Fruit fly (Drosophila melanogaster): Measurements from ENCODE around the gene JhI-21.
A peak's percentile ranks its signal among the peaks of the same experiment; 100 is the strongest.

The JhI-21 gene

dm6 chr2L:12103231-12104210 lies 47.7 kb upstream of the JhI-21 start, which contains the start of the genes Patsas and ThrRS (continued):
- TF ChIP-seq CG13296 (GFP tag; optimal IDR thresholded peaks at IDR 0.05) (peak; percentile 78), Abd-B (GFP tag; optimal IDR thresholded peaks at IDR 0.05) (peak; percentile 96), CG1233 (GFP tag; optimal IDR thresholded peaks at IDR 0.05) (peak; percentile 82), Doc3 (GFP tag; IDR thresholded peaks at IDR 0.05; ENCODE audit: partially characterized antibody) (no peak; the same call in 2 of the 3 replicates), B-H1 (GFP tag; IDR thresholded peaks at IDR 0.05) (peak; percentile 71), CG11696 (GFP tag; IDR thresholded peaks at IDR 0.05) (peak; percentile 58), Awh (GFP tag; IDR thresholded peaks at IDR 0.05) (peak; percentile 80), pfk (GFP tag; optimal IDR thresholded peaks at IDR 0.05) (no peak), CkIIα-i1 (GFP tag; IDR thresholded peaks at IDR 0.05) (no peak), Nf-YC (tag; optimal IDR thresholded peaks at IDR 0.05) (peak; percentile 79), CG5953 (GFP tag; IDR thresholded peaks at IDR 0.05) (peak; percentile 65), Ptx1 (GFP tag; IDR thresholded peaks at IDR 0.05) (peak; percentile 90), CG17186 (GFP tag; optimal IDR thresholded peaks at IDR 0.05) (no peak), dmrt11E (tag; optimal IDR thresholded peaks at IDR 0.05) (peak; percentile 85), Rfx (GFP tag; IDR thresholded peaks at IDR 0.05) (peak; percentile 87), jing (GFP tag; optimal IDR thresholded peaks at IDR 0.05) (no peak), unc-4 (GFP tag; IDR thresholded peaks at IDR 0.05; ENCODE audit: partially characterized antibody) (no peak), zf30C (GFP tag; optimal IDR thresholded peaks at IDR 0.05) (no peak), CG12236 (GFP tag; optimal IDR thresholded peaks at IDR 0.05) (no peak), CG13424 (tag; optimal IDR thresholded peaks at IDR 0.05) (peak; percentile 91), ato (GFP tag; IDR thresholded peaks at IDR 0.05; ENCODE audit: partially characterized antibody) (no peak), tgo (GFP tag; IDR thresholded peaks at IDR 0.05) (peak; percentile 88), tin (GFP tag; optimal IDR thresholded peaks at IDR 0.05) (peak; percentile 86), CG6854 (GFP tag; optimal IDR thresholded peaks at IDR 0.05) (peak; percentile 51), unpg (GFP tag; optimal IDR thresholded peaks at IDR 0.05) (peak; percentile 91), CG31441 (GFP tag; IDR thresholded peaks at IDR 0.05) (peak; percentile 90), CG7745 (tag; optimal IDR thresholded peaks at IDR 0.05) (peak; percentile 99), sens-2 (GFP tag; IDR thresholded peaks at IDR 0.05) (peak; percentile 23; the same call in 1 of the 2 replicates), slbo (GFP tag; IDR thresholded peaks at IDR 0.05) (peak; percentile 91), CG9932 (GFP tag; IDR thresholded peaks at IDR 0.05) (peak; percentile 89), CG14710 (tag; optimal IDR thresholded peaks at IDR 0.05) (peak; percentile 92), CG17829 (tag; optimal IDR thresholded peaks at IDR 0.05) (peak; percentile 84), Rx (GFP tag; IDR thresholded peaks at IDR 0.05) (peak; percentile 67), grau (tag; optimal IDR thresholded peaks at IDR 0.05) (peak; percentile 87), H15 (GFP tag; IDR thresholded peaks at IDR 0.05) (peak; percentile 76; the same call in 2 of the 3 replicates), Ssrp (tag; optimal IDR thresholded peaks at IDR 0.05) (peak; percentile 88), Sry-δ (GFP tag; optimal IDR thresholded peaks at IDR 0.05) (peak; percentile 41), chif (GFP tag; optimal IDR thresholded peaks at IDR 0.05) (peak; percentile 45 to 77), CG10147 (GFP tag; optimal IDR thresholded peaks at IDR 0.05) (peak; percentile 90), CG42726 (GFP tag; IDR thresholded peaks at IDR 0.05; ENCODE audit: partially characterized antibody) (no peak), emc (GFP tag; optimal IDR thresholded peaks at IDR 0.05) (peak; percentile 61), Dad (GFP tag; optimal IDR thresholded peaks at IDR 0.05) (peak; percentile 71), CG10979 (tag; optimal IDR thresholded peaks at IDR 0.05) (peak; percentile 80), zfh2 (GFP tag; optimal IDR thresholded peaks at IDR 0.05) (peak; percentile 62), CG12942 (GFP tag; optimal IDR thresholded peaks at IDR 0.05) (peak; percentile 86), CG8765 (GFP tag; IDR thresholded peaks at IDR 0.05) (no peak), gt (GFP tag; IDR thresholded peaks at IDR 0.05) (peak; percentile 53; the same call in 1 of the 2 replicates), ttk (GFP tag; IDR thresholded peaks at IDR 0.05) (peak; percentile 76)
